Worm (Caenorhabditis elegans) whole organism, late embryonic: ENCODE data around the gene C06B3.1.

Source experiments
- dmd-4 ChIP-seq: sonication (generic microtip); optimal IDR thresholded peaks from 2 replicates; lab custom pipeline; 2016; ENCODE audit warnings: borderline replicate concordance, missing genetic modification characterization, missing compliant biosample characterization
- eyg-1 ChIP-seq: sonication (generic microtip); optimal IDR thresholded peaks from 2 replicates; lab custom pipeline; 2016; ENCODE audit warnings: missing genotype, missing genetic modification characterization, missing compliant biosample characterization
- fkh-10 ChIP-seq: fragments of 150-350 bp; optimal IDR thresholded peaks from 2 replicates; lab custom pipeline; 2014; ENCODE audit warnings: missing biosample characterization, missing genetic modification reagents, missing genetic modification characterization
- hlh-15 ChIP-seq: sonication (generic microtip); optimal IDR thresholded peaks from 2 replicates; lab custom pipeline; 2016; ENCODE audit warnings: missing genetic modification characterization, missing compliant biosample characterization
- nhr-11 ChIP-seq: fragments of 150-350 bp; optimal IDR thresholded peaks from 2 replicates; lab custom pipeline; 2014; ENCODE audit warnings: missing biosample characterization, missing genetic modification characterization
- pha-2 ChIP-seq: sonication (generic microtip); optimal IDR thresholded peaks from 2 replicates; lab custom pipeline; 2017; ENCODE audit warnings: mild to moderate bottlenecking, missing genetic modification characterization, missing compliant biosample characterization
- pha-4 ChIP-seq: fragments of 150-350 bp; optimal IDR thresholded peaks from 2 replicates; lab custom pipeline; 2018; ENCODE audit warnings: missing biosample characterization, missing genetic modification reagents, missing genetic modification characterization
- unc-55 ChIP-seq: sonication (generic microtip); optimal IDR thresholded peaks from 2 replicates; lab custom pipeline; 2017; ENCODE audit warnings: missing biosample characterization, missing genetic modification reagents, missing genetic modification characterization

DNA sequence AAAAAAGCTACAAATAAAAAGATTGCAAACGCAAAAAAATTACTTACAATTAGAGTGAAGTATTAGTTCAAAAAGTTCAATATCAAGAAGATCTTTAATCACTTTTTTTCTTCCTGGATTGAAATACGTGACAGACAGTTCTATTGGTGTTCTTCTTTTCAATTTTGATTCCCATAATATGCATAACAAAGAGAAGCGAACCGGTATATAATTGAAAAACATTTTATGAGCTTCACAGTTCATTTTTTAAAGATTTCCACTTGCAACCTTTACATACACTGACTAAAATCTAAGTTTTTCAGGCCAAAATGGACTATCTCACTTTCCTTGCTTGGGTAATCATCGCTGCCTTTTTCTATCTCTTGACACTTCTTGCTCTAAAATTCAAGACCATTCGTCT is 26.1 kb upstream of the C06B3.1 start, which contains the start of gene T22G5.1:
- TF ChIP-seq hlh-15 = no peak
- no peak for TF ChIP-seq nhr-11
- TF ChIP-seq unc-55 (GFP tag; lab: Kevin White, UChicago) = no peak
- TF ChIP-seq pha-2 = no peak
- no peak for TF ChIP-seq eyg-1 (tag; lab: Kevin White, UChicago)
- no peak for TF ChIP-seq fkh-10 (GFP tag; lab: Kevin White, UChicago)
- TF ChIP-seq dmd-4 (tag; lab: Kevin White, UChicago) = no peak
- no peak for TF ChIP-seq pha-4 (tag; lab: Kevin White, UChicago)
